Worm (Caenorhabditis elegans) whole organism, early embryonic: ENCODE measurements around the gene srh-199.

Source experiments
- F13C5.2 ChIP-seq: sonication (generic microtip); optimal IDR thresholded peaks from 2 replicates; lab custom pipeline; 2017; ENCODE audit warnings: mild to moderate bottlenecking, missing genetic modification characterization, inconsistent platforms, missing compliant biosample characterization
- aly-1 ChIP-seq: sonication (generic microtip); optimal IDR thresholded peaks from 2 replicates; lab custom pipeline; 2016; ENCODE audit warnings: missing genetic modification characterization, missing compliant biosample characterization
- ama-1 ChIP-seq: fragments of 150-350 bp; optimal IDR thresholded peaks from 2 replicates; lab custom pipeline; 2014
- ceh-13 ChIP-seq: fragments of 200-800 bp; sonication (Bioruptor generic); optimal IDR thresholded peaks from 2 replicates; lab custom pipeline; 2018; ENCODE audit warnings: mild to moderate bottlenecking, missing genetic modification characterization, missing compliant biosample characterization
- ceh-36 ChIP-seq: sonication (generic microtip); optimal IDR thresholded peaks from 2 replicates; lab custom pipeline; 2016; ENCODE audit warnings: missing genetic modification characterization, inconsistent platforms, missing compliant biosample characterization
- flt-1 ChIP-seq: fragments of 200-800 bp; sonication (Bioruptor generic); IDR thresholded peaks from 2 replicates; pipeline ENCODE4 v1.3.6; 2022; ENCODE audit warnings: missing genetic modification characterization, missing compliant biosample characterization
- hmbx-1 ChIP-seq: sonication (generic microtip); optimal IDR thresholded peaks from 2 replicates; lab custom pipeline; 2016; ENCODE audit warnings: mild to moderate bottlenecking, missing genetic modification characterization, missing compliant biosample characterization
- hnd-1 ChIP-seq: sonication (generic microtip); optimal IDR thresholded peaks from 2 replicates; lab custom pipeline; 2016; ENCODE audit warnings: missing genetic modification characterization, missing compliant biosample characterization
- pes-1 ChIP-seq: fragments of 200-800 bp; sonication (Bioruptor generic); IDR thresholded peaks from 2 replicates; pipeline ENCODE4 v1.3.6; 2022; ENCODE audit warnings: missing genetic modification reagents, missing genetic modification characterization, missing compliant biosample characterization

DNA sequence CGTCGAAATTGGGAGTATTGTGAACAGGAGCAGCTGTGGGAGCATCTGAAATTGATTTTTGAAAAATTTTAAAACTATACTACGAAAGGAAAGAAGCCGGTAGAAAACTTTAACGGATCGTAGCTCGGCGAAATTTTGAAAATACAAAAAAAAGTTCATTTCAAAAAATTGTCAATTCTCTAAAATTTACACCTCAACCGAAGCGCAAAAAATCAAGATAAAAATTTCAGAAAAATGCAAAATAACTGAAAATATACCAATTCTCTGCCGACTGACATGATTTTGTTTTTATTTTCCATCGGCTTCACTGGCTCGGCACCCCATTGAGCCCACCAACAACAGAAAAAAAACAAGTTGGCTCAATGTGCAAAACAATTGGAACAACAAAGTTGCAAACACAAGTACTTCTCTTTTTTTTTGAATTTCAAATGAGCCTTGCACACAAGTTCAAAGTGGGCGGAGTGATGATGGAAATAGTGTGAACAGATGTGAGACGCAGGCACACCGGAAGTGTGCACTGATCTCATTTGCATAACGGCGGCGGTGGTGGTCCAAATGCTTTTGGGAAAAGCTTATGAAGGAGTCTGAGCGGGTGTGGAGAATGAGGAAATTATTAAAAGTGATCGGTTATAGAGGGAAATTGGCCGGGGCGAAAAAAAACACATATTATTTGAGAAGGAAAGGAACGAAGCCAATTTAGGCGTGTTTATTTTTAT is 23.7 kb upstream of the srh-199 start, which contains the start of gene F36H9.7:
- TF ChIP-seq flt-1 (GFP tag; lab: Robert Waterston, UW) (no peak), pes-1 (GFP tag; lab: Robert Waterston, UW) (no peak), aly-1 (tag; lab: Kevin White, UChicago) (no peak), F13C5.2 (tag; lab: Kevin White, UChicago) (no peak), hnd-1 (tag; lab: Kevin White, UChicago) (no peak), hmbx-1 (no peak), ceh-36 (no peak), ama-1 (lab: Kevin White, UChicago) (no peak), ceh-13 (GFP tag; lab: Kevin White, UChicago) (no peak)
